Fruit fly (Drosophila melanogaster) whole organism, embryonic: Measurements from ENCODE around the gene GXIVsPLA2.

Experiments used
- Abd-B ChIP-seq: fragments of 200-800 bp; sonication (Bioruptor generic); optimal IDR thresholded peaks from 2 replicates; lab custom pipeline; 2018; ENCODE audit warnings: missing biosample characterization, mild to moderate bottlenecking, missing genetic modification characterization, moderate library complexity
- CG10959 ChIP-seq: fragments of 200-800 bp; sonication (Bioruptor generic); IDR thresholded peaks from 2 replicates; pipeline ENCODE4 v1.3.6; 2022; ENCODE audit warnings: missing biosample characterization, missing genetic modification characterization
- CG11723 ChIP-seq: fragments of 200-800 bp; sonication (Bioruptor generic); optimal IDR thresholded peaks from 2 replicates; lab custom pipeline; 2017; ENCODE audit warnings: missing biosample characterization, mild to moderate bottlenecking, missing genetic modification characterization
- CG12104 ChIP-seq: fragments of 200-800 bp; sonication (Bioruptor generic); optimal IDR thresholded peaks from 3 replicates; lab custom pipeline; 2016; ENCODE audit warnings: missing biosample characterization, missing genetic modification characterization
- CG12942 ChIP-seq: fragments of 200-800 bp; sonication (Bioruptor generic); optimal IDR thresholded peaks from 3 replicates; lab custom pipeline; 2016; ENCODE audit warnings: missing biosample characterization, missing genetic modification characterization
- CG13123 ChIP-seq: fragments of 200-800 bp; sonication (Bioruptor generic); optimal IDR thresholded peaks from 2 replicates; lab custom pipeline; 2016; ENCODE audit warnings: missing biosample characterization, missing genetic modification characterization
- CG13775 ChIP-seq: fragments of 200-800 bp; sonication (Bioruptor generic); optimal IDR thresholded peaks from 3 replicates; lab custom pipeline; 2017; ENCODE audit warnings: missing biosample characterization, mild to moderate bottlenecking, missing genetic modification characterization
- CG15269 ChIP-seq: fragments of 200-800 bp; sonication (Bioruptor generic); optimal IDR thresholded peaks from 2 replicates; lab custom pipeline; 2018; ENCODE audit warnings: missing biosample characterization, mild to moderate bottlenecking, missing genetic modification characterization, moderate library complexity
- CG17568 ChIP-seq: fragments of 200-800 bp; sonication (Bioruptor generic); optimal IDR thresholded peaks from 2 replicates; lab custom pipeline; 2018; ENCODE audit warnings: missing biosample characterization, mild to moderate bottlenecking, missing genetic modification characterization, moderate library complexity
- CG17612 ChIP-seq: fragments of 200-800 bp; sonication (Bioruptor generic); IDR thresholded peaks from 2 replicates; pipeline ENCODE4 v1.3.6; 2022; ENCODE audit warnings: missing biosample characterization, missing genetic modification characterization
- CG2875 ChIP-seq: fragments of 200-800 bp; sonication (Bioruptor generic); optimal IDR thresholded peaks from 2 replicates; lab custom pipeline; 2017; ENCODE audit warnings: missing biosample characterization, mild to moderate bottlenecking, missing genetic modification characterization, missing genetic modification reagents
- CG31224 ChIP-seq: fragments of 200-800 bp; sonication (Bioruptor generic); IDR thresholded peaks from 2 replicates; pipeline ENCODE4 v1.3.6; 2022; ENCODE audit warnings: missing biosample characterization, missing genetic modification characterization
- CG3163 ChIP-seq: fragments of 200-800 bp; sonication (Bioruptor generic); optimal IDR thresholded peaks from 3 replicates; lab custom pipeline; 2016; ENCODE audit warnings: missing biosample characterization, missing genetic modification characterization
- CG32532 ChIP-seq: fragments of 200-800 bp; sonication (Bioruptor generic); IDR thresholded peaks from 2 replicates; pipeline ENCODE4 v1.3.6; 2022; ENCODE audit warnings: missing biosample characterization, missing genetic modification characterization
- CG3281 ChIP-seq: fragments of 200-800 bp; sonication (Bioruptor generic); optimal IDR thresholded peaks from 3 replicates; lab custom pipeline; 2017; ENCODE audit warnings: missing biosample characterization, mild to moderate bottlenecking, missing genetic modification characterization
- CG33213 ChIP-seq: fragments of 200-800 bp; sonication (Bioruptor generic); optimal IDR thresholded peaks from 3 replicates; lab custom pipeline; 2016; ENCODE audit warnings: missing biosample characterization, missing genetic modification characterization
- CG4360 ChIP-seq: fragments of 200-800 bp; sonication (Bioruptor generic); IDR thresholded peaks from 2 replicates; pipeline ENCODE4 v1.3.6; 2022; ENCODE audit warnings: missing biosample characterization, missing genetic modification characterization
- CG4424 ChIP-seq: fragments of 200-800 bp; sonication (Bioruptor generic); optimal IDR thresholded peaks from 3 replicates; lab custom pipeline; 2016; ENCODE audit warnings: missing biosample characterization, missing genetic modification characterization
- CG9727 ChIP-seq: fragments of 200-800 bp; sonication (Bioruptor generic); optimal IDR thresholded peaks from 3 replicates; lab custom pipeline; 2017; ENCODE audit warnings: missing biosample characterization, mild to moderate bottlenecking, missing genetic modification characterization
- CTCF ChIP-seq: fragments of 200-800 bp; sonication (Bioruptor generic); optimal IDR thresholded peaks from 2 replicates; lab custom pipeline; 2017; ENCODE audit warnings: missing biosample characterization, mild to moderate bottlenecking, missing genetic modification characterization, moderate library complexity
- Chrac-16 ChIP-seq: fragments of 200-800 bp; sonication (Bioruptor generic); optimal IDR thresholded peaks from 3 replicates; lab custom pipeline; 2016; ENCODE audit warnings: missing biosample characterization, missing genetic modification characterization
- CkIIα-i1 ChIP-seq: fragments of 200-800 bp; sonication (Bioruptor generic); IDR thresholded peaks from 2 replicates; pipeline ENCODE4 v1.3.6; 2022; ENCODE audit warnings: missing biosample characterization, missing genetic modification characterization
- Dfd ChIP-seq, 2 experiments: fragments of >200 bp; optimal IDR thresholded peaks; 2 replicates each; lab custom pipeline; 2017; ENCODE audit warnings: missing biosample characterization in 2 of 2, missing genetic modification characterization in 2 of 2
- Dip3 ChIP-seq: fragments of 200-800 bp; sonication (Bioruptor generic); optimal IDR thresholded peaks from 3 replicates; lab custom pipeline; 2016; ENCODE audit warnings: missing biosample characterization, missing genetic modification characterization
- Doc2 ChIP-seq: fragments of 200-800 bp; sonication (Bioruptor generic); IDR thresholded peaks from 2 replicates; pipeline ENCODE4 v1.3.6; 2022; ENCODE audit warnings: missing biosample characterization, missing genetic modification characterization
- Dp ChIP-seq: fragments of 200-800 bp; sonication (Bioruptor generic); optimal IDR thresholded peaks from 2 replicates; lab custom pipeline; 2018; ENCODE audit warnings: missing biosample characterization, mild to moderate bottlenecking, missing genetic modification characterization, moderate library complexity
- Ets65A ChIP-seq: fragments of 200-800 bp; sonication (Bioruptor generic); peaks from one replicate; lab custom pipeline; 2016; ENCODE audit warnings: missing biosample characterization, missing genetic modification characterization
- Fer2 ChIP-seq: fragments of 200-800 bp; sonication (Bioruptor generic); optimal IDR thresholded peaks from 2 replicates; lab custom pipeline; 2018; ENCODE audit warnings: missing biosample characterization, mild to moderate bottlenecking, missing genetic modification characterization, moderate library complexity
- H2.0 ChIP-seq: fragments of 200-800 bp; sonication (Bioruptor generic); IDR thresholded peaks from 2 replicates; pipeline ENCODE4 v1.3.6; 2022; ENCODE audit warnings: missing biosample characterization, missing genetic modification characterization
- Hr3 ChIP-seq: fragments of 200-800 bp; sonication (Bioruptor generic); optimal IDR thresholded peaks from 3 replicates; lab custom pipeline; 2016; ENCODE audit warnings: missing biosample characterization, missing genetic modification characterization
- Lhr ChIP-seq: fragments of 200-800 bp; sonication (Bioruptor generic); optimal IDR thresholded peaks from 3 replicates; lab custom pipeline; 2017; ENCODE audit warnings: mild to moderate bottlenecking, missing biosample characterization, missing genetic modification reagents, missing genetic modification characterization
- Mad ChIP-seq: fragments of 200-800 bp; sonication (Bioruptor generic); optimal IDR thresholded peaks from 2 replicates; lab custom pipeline; 2016; ENCODE audit warnings: missing biosample characterization, missing genetic modification characterization
- Max ChIP-seq: fragments of 200-800 bp; sonication (Bioruptor generic); optimal IDR thresholded peaks from 2 replicates; lab custom pipeline; 2016; ENCODE audit warnings: missing biosample characterization, mild to moderate bottlenecking, missing genetic modification characterization
- Neu2 ChIP-seq: fragments of 200-800 bp; sonication (Bioruptor generic); optimal IDR thresholded peaks from 3 replicates; lab custom pipeline; 2016; ENCODE audit warnings: missing biosample characterization, missing genetic modification characterization, borderline replicate concordance
- Nf-YC ChIP-seq: fragments of 200-800 bp; optimal IDR thresholded peaks from 3 replicates; lab custom pipeline; 2019; ENCODE audit warnings: missing biosample characterization, mild to moderate bottlenecking, missing genetic modification characterization, moderate library complexity
- Sry-δ ChIP-seq: fragments of 200-800 bp; sonication (Bioruptor generic); optimal IDR thresholded peaks from 2 replicates; lab custom pipeline; 2016; ENCODE audit warnings: missing biosample characterization, missing genetic modification characterization
- Tbp ChIP-seq: fragments of >200 bp; optimal IDR thresholded peaks from 2 replicates; lab custom pipeline; 2018; ENCODE audit warnings: missing biosample characterization, missing genetic modification characterization
- Usf ChIP-seq: fragments of 200-800 bp; sonication (Bioruptor generic); optimal IDR thresholded peaks from 2 replicates; lab custom pipeline; 2017; ENCODE audit warnings: missing genotype, missing biosample characterization, missing genetic modification characterization
- Xbp1 ChIP-seq: fragments of 200-800 bp; sonication (Bioruptor generic); optimal IDR thresholded peaks from 3 replicates; lab custom pipeline; 2016; ENCODE audit warnings: missing biosample characterization, mild to moderate bottlenecking, missing genetic modification characterization
- ab ChIP-seq: fragments of 200-800 bp; sonication (Bioruptor generic); optimal IDR thresholded peaks from 2 replicates; lab custom pipeline; 2016; ENCODE audit warnings: missing biosample characterization, missing genetic modification characterization
- cad ChIP-seq: fragments of >200 bp; optimal IDR thresholded peaks from 2 replicates; lab custom pipeline; 2017; ENCODE audit warnings: missing biosample characterization, missing genetic modification characterization
- caup ChIP-seq: fragments of 200-800 bp; sonication (Bioruptor generic); optimal IDR thresholded peaks from 3 replicates; lab custom pipeline; 2017; ENCODE audit warnings: missing biosample characterization, mild to moderate bottlenecking, missing genetic modification characterization, moderate library complexity; ENCODE audit not compliant: severe bottlenecking
- da ChIP-seq: fragments of 200-800 bp; sonication (Bioruptor generic); optimal IDR thresholded peaks from 2 replicates; lab custom pipeline; 2016; ENCODE audit warnings: missing biosample characterization, missing genetic modification characterization
- dm ChIP-seq: fragments of 200-800 bp; sonication (Bioruptor generic); optimal IDR thresholded peaks from 3 replicates; lab custom pipeline; 2016; ENCODE audit warnings: missing biosample characterization, missing genetic modification characterization
- dpn ChIP-seq, 2 experiments: fragments of 200-800 bp; sonication (Bioruptor generic); optimal IDR thresholded peaks; 3 replicates each; lab custom pipeline; 2016; ENCODE audit warnings: missing biosample characterization in 2 of 2, missing genetic modification characterization in 2 of 2
- eyg ChIP-seq: fragments of 200-800 bp; sonication (Bioruptor generic); optimal IDR thresholded peaks from 3 replicates; lab custom pipeline; 2016; ENCODE audit warnings: missing biosample characterization, missing genetic modification characterization
- hth ChIP-seq: fragments of >200 bp; optimal IDR thresholded peaks from 2 replicates; lab custom pipeline; 2017; ENCODE audit warnings: inconsistent platforms
- luna ChIP-seq: fragments of 200-800 bp; sonication (Bioruptor generic); optimal IDR thresholded peaks from 2 replicates; lab custom pipeline; 2016; ENCODE audit warnings: missing biosample characterization, missing genetic modification characterization
- maf-S ChIP-seq: fragments of 200-800 bp; sonication (Bioruptor generic); optimal IDR thresholded peaks from 2 replicates; lab custom pipeline; 2016; ENCODE audit warnings: missing biosample characterization, missing genetic modification characterization
- pfk ChIP-seq: fragments of 200-800 bp; sonication (Bioruptor generic); optimal IDR thresholded peaks from 2 replicates; lab custom pipeline; 2018; ENCODE audit warnings: missing biosample characterization, mild to moderate bottlenecking, missing genetic modification characterization, moderate library complexity
- pho ChIP-seq: fragments of 200-800 bp; sonication (Bioruptor generic); optimal IDR thresholded peaks from 2 replicates; lab custom pipeline; 2016; ENCODE audit warnings: missing biosample characterization, missing genetic modification characterization
- so ChIP-seq: fragments of 200-800 bp; sonication (Bioruptor generic); IDR thresholded peaks from 3 replicates; pipeline ENCODE4 v1.3.6; 2022; ENCODE audit warnings: missing biosample characterization, missing genetic modification characterization
- tin ChIP-seq: fragments of 200-800 bp; sonication (Bioruptor generic); optimal IDR thresholded peaks from 3 replicates; lab custom pipeline; 2016; ENCODE audit warnings: missing biosample characterization, missing genetic modification characterization

GXIVsPLA2 gene

DNA sequence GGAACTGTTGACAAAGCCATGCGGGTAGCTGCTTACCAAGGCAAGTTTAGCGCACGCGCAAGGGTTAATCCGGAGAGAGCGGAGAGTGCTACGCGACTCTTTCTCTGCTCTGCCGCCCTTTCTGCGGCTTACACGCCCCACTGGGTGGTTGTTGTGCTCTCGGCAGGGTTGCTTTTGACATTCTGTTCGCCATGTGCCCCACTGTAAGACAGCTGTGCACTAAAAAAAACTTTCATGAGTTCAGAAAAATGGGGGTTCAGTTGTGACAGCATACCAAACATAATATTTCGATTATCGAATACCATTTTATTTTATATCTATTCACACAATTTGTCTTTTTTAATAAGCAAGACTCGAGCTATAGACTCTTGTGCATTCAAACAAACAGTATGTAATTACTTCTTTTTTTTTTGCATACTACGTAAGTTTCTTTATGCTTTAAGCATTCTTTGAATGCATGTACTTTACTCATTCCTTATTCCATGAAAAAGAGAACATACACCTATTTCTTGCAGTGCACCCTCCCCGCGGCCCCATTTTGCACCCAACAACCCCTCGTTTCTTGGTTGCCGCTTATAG is 33.8 kb upstream of the GXIVsPLA2 start (continued):
- TF ChIP-seq Abd-B (GFP tag; lab: Kevin White, UChicago) (peak; percentile 31), CG9727 (peak; percentile 71), so (0 out of 3 replicates have a peak, but pooled peaks have one; percentile 8), CG4424 (peak; percentile 10), Usf (no peak), caup (GFP tag; lab: Kevin White, UChicago) (peak; percentile 64), Max (GFP tag; lab: Kevin White, UChicago) (no peak), pho (GFP tag; lab: Kevin White, UChicago) (peak; percentile 32), dm (no peak), CG33213 (GFP tag; lab: Kevin White, UChicago) (no peak), Lhr (GFP tag; lab: Kevin White, UChicago) (no peak), Nf-YC (peak; percentile 3), da (GFP tag; lab: Kevin White, UChicago) (no peak), luna (GFP tag; lab: Kevin White, UChicago) (peak; percentile 27), CG13123 (GFP tag; lab: Kevin White, UChicago) (no peak), CG13775 (GFP tag; lab: Kevin White, UChicago) (peak; percentile 47), CG17612 (GFP tag; lab: Robert Waterston, UW) (no peak), dpn (GFP tag; optimal IDR thresholded peaks at IDR 0.05; lab: Kevin White, UChicago) (peak; percentile 21 to 33), Ets65A (GFP tag; lab: Kevin White, UChicago) (peak; percentile 85), Fer2 (peak; percentile 14), CG15269 (tag; lab: Kevin White, UChicago) (peak; percentile 66), CG10959 (GFP tag; lab: Robert Waterston, UW) (no peak), H2.0 (GFP tag; lab: Robert Waterston, UW) (no peak), Mad (GFP tag; lab: Kevin White, UChicago) (no peak), hth (lab: Kevin White, UChicago) (no peak), Doc2 (GFP tag; lab: Robert Waterston, UW) (no peak), CG12942 (GFP tag; lab: Kevin White, UChicago) (no peak), CG11723 (GFP tag; lab: Kevin White, UChicago) (no peak), CG4360 (GFP tag; lab: Robert Waterston, UW) (no peak), cad (GFP tag; lab: Kevin White, UChicago) (no peak), Xbp1 (peak; percentile 25), CkIIα-i1 (GFP tag; lab: Robert Waterston, UW) (no peak), eyg (GFP tag; lab: Kevin White, UChicago) (peak; percentile 6), pfk (GFP tag; lab: Kevin White, UChicago) (no peak), CG3281 (GFP tag; lab: Kevin White, UChicago) (peak; percentile 66), CG31224 (no peak), Neu2 (GFP tag; lab: Kevin White, UChicago) (no peak), Sry-δ (GFP tag; lab: Kevin White, UChicago) (no peak), Dp (GFP tag; lab: Kevin White, UChicago) (no peak), CG2875 (GFP tag; lab: Kevin White, UChicago) (peak; percentile 6), maf-S (GFP tag; lab: Kevin White, UChicago) (no peak), tin (GFP tag; lab: Kevin White, UChicago) (peak; percentile 8), CTCF (no peak), Hr3 (GFP tag; lab: Kevin White, UChicago) (peak; percentile 31), CG32532 (peak; percentile 30; the same call in 1 of the 2 replicates), CG12104 (GFP tag; lab: Kevin White, UChicago) (peak; percentile 4), Dip3 (GFP tag; lab: Kevin White, UChicago) (no peak), Dfd (GFP tag; optimal IDR thresholded peaks at IDR 0.05; lab: Kevin White, UChicago) (no peak), CG3163 (GFP tag; lab: Kevin White, UChicago) (no peak), ab (GFP tag; lab: Kevin White, UChicago) (no peak), Chrac-16 (GFP tag; lab: Kevin White, UChicago) (no peak), CG17568 (GFP tag; lab: Kevin White, UChicago) (no peak), Tbp (GFP tag; lab: Kevin White, UChicago) (no peak)
